Fruit fly (Drosophila melanogaster): ENCODE results near the gene CG10866.

Gene CG10866

dm6 chr3L:3935567-3936207, 2.1 kb downstream of the CG10866 start, which contains the start of gene Eip63F-1:
Eip63F-1 (minus strand) TSS chr3L:3935617.
- TF ChIP-seq gl (tag; optimal IDR thresholded peaks at IDR 0.05) (no peak), CG32121 (GFP tag; IDR thresholded peaks at IDR 0.05) (peak; percentile 55), Ets98B (GFP tag; IDR thresholded peaks at IDR 0.05) (peak; percentile 45; the same call in 1 of the 2 replicates), Snoo (tag; optimal IDR thresholded peaks at IDR 0.05) (no peak), CG8301 (tag; optimal IDR thresholded peaks at IDR 0.05) (peak; percentile 57)

DNA sequence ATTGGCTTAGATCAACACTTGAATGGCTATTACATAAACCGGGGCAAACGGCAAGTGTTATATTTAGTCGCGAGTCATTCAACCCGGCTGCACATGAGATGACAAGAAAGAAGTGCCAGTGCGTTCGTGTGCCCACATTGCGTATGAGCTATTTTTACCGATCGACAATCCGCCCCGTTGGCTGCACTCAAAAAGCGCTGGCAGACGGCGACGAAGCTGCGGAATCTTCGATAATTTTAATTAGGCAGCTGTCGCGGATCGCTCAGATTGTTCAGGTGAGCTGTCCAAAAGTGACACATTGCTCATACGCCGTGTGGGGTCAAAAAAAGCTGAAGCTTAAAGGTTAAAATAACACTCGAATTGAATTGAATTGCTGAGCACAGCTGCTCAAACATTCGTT, 3.7 kb downstream of the CG10866 start:
- TF ChIP-seq CG32121 (GFP tag; IDR thresholded peaks at IDR 0.05) (no peak), CG14655 (GFP tag; optimal IDR thresholded peaks at IDR 0.05) (peak; percentile 31), Pif1B (GFP tag; optimal IDR thresholded peaks at IDR 0.05) (no peak), CG13204 (GFP tag; optimal IDR thresholded peaks at IDR 0.05) (no peak), Snoo (tag; optimal IDR thresholded peaks at IDR 0.05) (peak; percentile 3), CG17806 (tag; optimal IDR thresholded peaks at IDR 0.05) (no peak)

DNA sequence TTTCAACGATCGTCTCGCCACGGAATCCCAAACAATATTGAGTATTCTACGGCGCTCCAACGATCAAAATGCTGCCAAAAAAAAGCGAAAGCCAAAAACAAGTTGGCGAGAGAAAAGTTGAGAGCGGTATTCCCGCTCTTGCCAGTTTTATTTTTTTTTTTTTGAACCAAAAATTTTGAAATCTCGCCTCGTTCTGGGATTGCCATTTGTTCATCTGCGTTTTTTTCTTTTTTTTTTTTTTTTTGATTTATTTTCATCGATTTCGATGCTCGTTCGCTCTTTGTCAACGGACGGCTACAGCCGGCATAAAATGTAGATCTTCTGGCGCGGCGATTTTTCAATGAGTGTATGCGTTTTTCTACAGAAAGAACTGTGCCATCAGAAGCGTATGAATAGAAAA, 4.2 kb downstream of the CG10866 start:
- peak; percentile 9 for TF ChIP-seq CG14655 (GFP tag; optimal IDR thresholded peaks at IDR 0.05)
- TF ChIP-seq rn (GFP tag; IDR thresholded peaks at IDR 0.05): no peak
- no peak for TF ChIP-seq CG17806 (tag; optimal IDR thresholded peaks at IDR 0.05)
- TF ChIP-seq CG12605 (GFP tag; IDR thresholded peaks at IDR 0.05): peak; percentile 88
- TF ChIP-seq Pif1B (GFP tag; optimal IDR thresholded peaks at IDR 0.05): no peak
- TF ChIP-seq gl (tag; optimal IDR thresholded peaks at IDR 0.05): no peak
- TF ChIP-seq CG8301 (tag; optimal IDR thresholded peaks at IDR 0.05): no peak
- peak; percentile 53 for TF ChIP-seq CG32121 (GFP tag; IDR thresholded peaks at IDR 0.05)
- no peak for TF ChIP-seq Snoo (tag; optimal IDR thresholded peaks at IDR 0.05)
- peak; percentile 76 for TF ChIP-seq Ets98B (GFP tag; IDR thresholded peaks at IDR 0.05)
- TF ChIP-seq CG4496 (GFP tag; IDR thresholded peaks at IDR 0.05): peak; percentile 66; the same call in 2 of the 3 replicates
- no peak for TF ChIP-seq EcR (GFP tag; optimal IDR thresholded peaks at IDR 0.05)
- peak; percentile 58; the same call in 2 of the 3 replicates for TF ChIP-seq fd96Ca (GFP tag; IDR thresholded peaks at IDR 0.05)
- no peak for TF ChIP-seq CG15710 (tag; optimal IDR thresholded peaks at IDR 0.05)
- no peak for TF ChIP-seq CG34367 (tag; optimal IDR thresholded peaks at IDR 0.05)
- no peak for TF ChIP-seq CG9948 (tag; optimal IDR thresholded peaks at IDR 0.05)
- peak; percentile 52 for TF ChIP-seq Pif1A (GFP tag; optimal IDR thresholded peaks at IDR 0.05)
- no peak for TF ChIP-seq CG10348 (GFP tag; IDR thresholded peaks at IDR 0.05)
- no peak for TF ChIP-seq CG13204 (GFP tag; optimal IDR thresholded peaks at IDR 0.05)

DNA sequence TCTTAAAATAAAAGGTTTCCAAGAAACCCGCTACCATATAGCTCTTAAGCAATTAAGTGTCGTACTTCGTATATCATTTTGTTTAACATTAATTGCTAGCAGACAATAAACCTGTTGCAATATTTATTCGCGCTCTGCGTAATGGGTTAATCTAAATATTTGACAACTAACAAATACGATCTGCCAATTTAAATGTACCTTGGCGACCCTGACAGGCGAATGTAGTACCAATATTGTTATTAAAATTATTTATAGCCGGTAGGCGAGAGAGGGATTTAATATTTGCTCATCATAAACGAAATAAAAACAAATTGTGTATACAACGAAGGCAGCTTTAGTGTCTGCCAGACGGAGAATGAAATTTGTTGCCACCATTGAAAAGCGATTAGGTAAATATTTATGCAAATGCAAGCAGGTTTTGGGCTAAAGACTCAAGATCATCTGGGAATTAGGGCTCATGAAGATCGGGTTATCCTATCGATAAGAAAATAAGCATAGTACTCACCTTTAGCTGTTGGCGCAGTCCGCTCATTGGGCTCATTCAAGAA, 5.0 kb downstream of the CG10866 start:
- no peak for TF ChIP-seq CG12605 (GFP tag; IDR thresholded peaks at IDR 0.05)
- no peak for TF ChIP-seq CG13204 (GFP tag; optimal IDR thresholded peaks at IDR 0.05)
- TF ChIP-seq CG32121 (GFP tag; IDR thresholded peaks at IDR 0.05): no peak

- TF ChIP-seq CG12605 (GFP tag; IDR thresholded peaks at IDR 0.05): no peak
Measured at dm6 chr3L:3931778-3932177, 6.0 kb downstream of the CG10866 start.

dm6 chr3L:3930930-3931329, 6.9 kb downstream of the CG10866 start:
- TF ChIP-seq CG12605 (GFP tag; IDR thresholded peaks at IDR 0.05) (no peak), CG4496 (GFP tag; IDR thresholded peaks at IDR 0.05) (0 out of 3 replicates have a peak, but pooled peaks have one; percentile 52), EcR (GFP tag; optimal IDR thresholded peaks at IDR 0.05) (peak; percentile 3), CG32121 (GFP tag; IDR thresholded peaks at IDR 0.05) (peak; percentile 53)

DNA sequence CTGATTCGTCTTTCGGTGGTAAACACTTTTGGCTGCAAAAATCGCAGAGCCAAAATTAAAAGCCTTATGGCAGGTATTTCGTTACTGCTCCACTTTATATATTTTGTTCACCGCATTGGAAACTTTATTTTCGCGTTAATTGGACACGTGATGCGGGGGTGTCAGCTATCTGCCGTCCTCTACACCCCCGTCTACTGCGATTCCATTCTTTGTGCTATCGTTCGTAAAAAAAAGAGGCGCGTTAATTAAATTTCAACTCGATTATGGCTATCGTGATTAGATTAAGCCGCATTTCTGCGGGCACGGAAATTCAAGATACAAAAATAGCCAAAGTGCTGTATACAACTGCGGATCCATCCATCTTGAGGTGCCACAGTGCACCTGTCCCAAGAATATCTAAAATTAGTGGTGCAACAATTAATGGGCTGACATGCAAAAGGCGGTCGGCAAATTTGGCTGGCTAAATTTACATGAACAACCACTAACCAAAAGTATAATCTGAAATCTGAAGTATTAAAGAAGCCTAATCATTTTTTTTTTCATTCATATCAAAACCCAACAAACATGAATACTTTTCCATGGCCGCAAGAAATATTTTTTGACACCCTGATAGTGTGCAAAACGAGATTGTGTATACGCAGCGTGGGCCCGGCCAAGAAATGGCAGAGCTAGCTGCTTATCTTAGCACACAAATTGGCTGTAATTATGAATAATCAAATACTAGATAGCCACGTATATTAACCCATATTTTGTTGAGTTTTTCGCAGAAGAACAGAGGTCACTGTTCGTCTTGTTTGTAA, 7.6 kb downstream of the CG10866 start:
- TF ChIP-seq D1 (tag; optimal IDR thresholded peaks at IDR 0.05) (no peak), CG10348 (GFP tag; IDR thresholded peaks at IDR 0.05) (no peak), rn (GFP tag; IDR thresholded peaks at IDR 0.05) (no peak), CG9948 (tag; optimal IDR thresholded peaks at IDR 0.05) (no peak), Pif1B (GFP tag; optimal IDR thresholded peaks at IDR 0.05) (no peak), CG12605 (GFP tag; IDR thresholded peaks at IDR 0.05) (no peak), CG17806 (tag; optimal IDR thresholded peaks at IDR 0.05) (no peak), CG14655 (GFP tag; optimal IDR thresholded peaks at IDR 0.05) (no peak), CG32121 (GFP tag; IDR thresholded peaks at IDR 0.05) (no peak), Ets98B (GFP tag; IDR thresholded peaks at IDR 0.05) (no peak), CG34367 (tag; optimal IDR thresholded peaks at IDR 0.05) (no peak), CG13204 (GFP tag; optimal IDR thresholded peaks at IDR 0.05) (no peak), CG4496 (GFP tag; IDR thresholded peaks at IDR 0.05) (no peak), EcR (GFP tag; optimal IDR thresholded peaks at IDR 0.05) (no peak), Pif1A (GFP tag; optimal IDR thresholded peaks at IDR 0.05) (no peak), gl (tag; optimal IDR thresholded peaks at IDR 0.05) (no peak), fd96Ca (GFP tag; IDR thresholded peaks at IDR 0.05) (no peak), Snoo (tag; optimal IDR thresholded peaks at IDR 0.05) (no peak), CG8159 (tag; optimal IDR thresholded peaks at IDR 0.05) (no peak)
